Worm (Caenorhabditis elegans) whole organism, L2 larva: ENCODE measurements around the gene pcp-1.

ENCODE experiments used
- C34F6.9 ChIP-seq: fragments of 150-350 bp; optimal IDR thresholded peaks from 2 replicates; lab custom pipeline; 2014; ENCODE audit warnings: missing biosample characterization, missing genetic modification characterization
- F13H6.1 ChIP-seq: sonication (generic microtip); optimal IDR thresholded peaks from 2 replicates; lab custom pipeline; 2016; ENCODE audit warnings: missing genetic modification characterization, missing compliant biosample characterization
- R02D3.7 ChIP-seq: fragments of 150-350 bp; optimal IDR thresholded peaks from 2 replicates; lab custom pipeline; 2014; ENCODE audit warnings: missing biosample characterization, missing genetic modification characterization
- Y55F3AM.14 ChIP-seq: fragments of 200-800 bp; sonication (Bioruptor generic); optimal IDR thresholded peaks from 2 replicates; lab custom pipeline; 2018; ENCODE audit warnings: mild to moderate bottlenecking, missing genetic modification characterization, missing compliant biosample characterization
- ZK546.5 ChIP-seq: sonication (generic microtip); optimal IDR thresholded peaks from 2 replicates; lab custom pipeline; 2017; ENCODE audit warnings: missing biosample characterization, missing genetic modification characterization
- alr-1 ChIP-seq: fragments of 150-350 bp; optimal IDR thresholded peaks from 2 replicates; lab custom pipeline; 2014; ENCODE audit warnings: missing biosample characterization, missing genetic modification characterization
- aly-2 ChIP-seq: fragments of 150-350 bp; optimal IDR thresholded peaks from 2 replicates; lab custom pipeline; 2014; ENCODE audit warnings: missing biosample characterization, missing genetic modification characterization
- ama-1 ChIP-seq: fragments of 150-350 bp; optimal IDR thresholded peaks from 2 replicates; lab custom pipeline; 2018; ENCODE audit warnings: inconsistent platforms
- blmp-1 ChIP-seq: sonication (generic microtip); optimal IDR thresholded peaks from 2 replicates; lab custom pipeline; 2017; ENCODE audit warnings: missing genetic modification characterization, mild to moderate bottlenecking, missing compliant biosample characterization, antibody characterized with exemption, moderate library complexity; ENCODE audit not compliant: insufficient read depth
- ceh-16 ChIP-seq: fragments of 150-350 bp; optimal IDR thresholded peaks from 2 replicates; lab custom pipeline; 2014; ENCODE audit warnings: missing biosample characterization, missing genetic modification characterization
- ceh-82 ChIP-seq: fragments of 150-350 bp; optimal IDR thresholded peaks from 2 replicates; lab custom pipeline; 2014; ENCODE audit warnings: missing biosample characterization, missing genetic modification characterization
- crh-2 ChIP-seq: sonication (generic microtip); optimal IDR thresholded peaks from 2 replicates; lab custom pipeline; 2017; ENCODE audit warnings: missing biosample characterization, missing genetic modification characterization
- dmd-4 ChIP-seq: sonication (generic microtip); optimal IDR thresholded peaks from 2 replicates; lab custom pipeline; 2017; ENCODE audit warnings: missing biosample characterization, missing genetic modification characterization
- egl-27 ChIP-seq: sonication (generic microtip); optimal IDR thresholded peaks from 3 replicates; lab custom pipeline; 2017; ENCODE audit warnings: missing biosample characterization, missing genetic modification reagents, missing genetic modification characterization
- elt-1 ChIP-seq: fragments of 150-350 bp; optimal IDR thresholded peaks from 2 replicates; lab custom pipeline; 2014; ENCODE audit warnings: missing biosample characterization, missing genetic modification characterization
- elt-3 ChIP-seq: sonication (generic microtip); optimal IDR thresholded peaks from 2 replicates; lab custom pipeline; 2017; ENCODE audit warnings: missing biosample characterization, missing genetic modification characterization
- fos-1 ChIP-seq: fragments of 150-350 bp; optimal IDR thresholded peaks from 2 replicates; lab custom pipeline; 2014; ENCODE audit warnings: missing biosample characterization, missing genetic modification characterization
- gmeb-1 ChIP-seq: fragments of 150-350 bp; optimal IDR thresholded peaks from 2 replicates; lab custom pipeline; 2014; ENCODE audit warnings: missing biosample characterization, missing genetic modification characterization
- lin-11 ChIP-seq: fragments of 150-350 bp; sonication (generic microtip); optimal IDR thresholded peaks from 2 replicates; lab custom pipeline; 2014; ENCODE audit warnings: missing biosample characterization, missing genetic modification characterization, inconsistent platforms, mixed read lengths
- lin-13 ChIP-seq: fragments of 150-350 bp; optimal IDR thresholded peaks from 2 replicates; lab custom pipeline; 2014; ENCODE audit warnings: missing biosample characterization, missing genetic modification reagents, missing genetic modification characterization
- lin-39 ChIP-seq: fragments of 150-350 bp; optimal IDR thresholded peaks from 2 replicates; lab custom pipeline; 2014; ENCODE audit warnings: missing biosample characterization, missing genetic modification reagents, missing genetic modification characterization
- lsy-2 ChIP-seq, 2 experiments: fragments of 150-350 bp in 1 of 2; sonication (generic microtip) in 1 of 2; optimal IDR thresholded peaks; 2 replicates each; lab custom pipeline; 2014 to 2017; ENCODE audit warnings: missing biosample characterization in 2 of 2, missing genetic modification characterization in 2 of 2
- mab-5 ChIP-seq: fragments of 150-350 bp; optimal IDR thresholded peaks from 2 replicates; lab custom pipeline; 2014; ENCODE audit warnings: missing biosample characterization, missing genetic modification characterization
- mbf-1 ChIP-seq: sonication (generic microtip); optimal IDR thresholded peaks from 2 replicates; lab custom pipeline; 2017; ENCODE audit warnings: missing biosample characterization, missing genetic modification characterization
- mdl-1 ChIP-seq, 2 experiments: fragments of 150-350 bp in 1 of 2; sonication (generic microtip) in 1 of 2; optimal IDR thresholded peaks; 2 replicates each; lab custom pipeline; 2017; ENCODE audit warnings: missing biosample characterization in 2 of 2, missing genetic modification characterization in 2 of 2
- nhr-10 ChIP-seq: sonication (generic microtip); optimal IDR thresholded peaks from 2 replicates; lab custom pipeline; 2017; ENCODE audit warnings: missing biosample characterization, missing genetic modification characterization
- nhr-11 ChIP-seq: fragments of 150-350 bp; optimal IDR thresholded peaks from 2 replicates; lab custom pipeline; 2014; ENCODE audit warnings: missing biosample characterization, missing genetic modification characterization
- nhr-12 ChIP-seq: fragments of 150-350 bp; optimal IDR thresholded peaks from 2 replicates; lab custom pipeline; 2014; ENCODE audit warnings: missing biosample characterization, missing genetic modification characterization
- nhr-21 ChIP-seq: fragments of 150-350 bp; optimal IDR thresholded peaks from 2 replicates; lab custom pipeline; 2014; ENCODE audit warnings: missing biosample characterization, missing genetic modification characterization
- nhr-237 ChIP-seq: fragments of 150-350 bp; optimal IDR thresholded peaks from 2 replicates; lab custom pipeline; 2014; ENCODE audit warnings: missing biosample characterization, missing genetic modification characterization
- nhr-25 ChIP-seq: fragments of 150-350 bp; sonication (generic microtip); optimal IDR thresholded peaks from 3 replicates; lab custom pipeline; 2014; ENCODE audit warnings: missing biosample characterization, missing genetic modification characterization
- nhr-6 ChIP-seq: fragments of 150-350 bp; optimal IDR thresholded peaks from 2 replicates; lab custom pipeline; 2014; ENCODE audit warnings: missing biosample characterization, missing genetic modification characterization
- nhr-77 ChIP-seq: fragments of 150-350 bp; optimal IDR thresholded peaks from 2 replicates; lab custom pipeline; 2014; ENCODE audit warnings: missing biosample characterization, missing genetic modification characterization
- peb-1 ChIP-seq: fragments of 150-350 bp; optimal IDR thresholded peaks from 2 replicates; lab custom pipeline; 2014; ENCODE audit warnings: missing biosample characterization, missing genetic modification characterization
- sem-4 ChIP-seq: fragments of 150-350 bp; optimal IDR thresholded peaks from 2 replicates; lab custom pipeline; 2014; ENCODE audit warnings: missing biosample characterization, missing genetic modification reagents, missing genetic modification characterization
- skn-1 ChIP-seq: sonication (generic microtip); optimal IDR thresholded peaks from 2 replicates; lab custom pipeline; 2017; ENCODE audit warnings: missing biosample characterization, missing genetic modification characterization
- sma-3 ChIP-seq: sonication (generic microtip); optimal IDR thresholded peaks from 2 replicates; lab custom pipeline; 2016; ENCODE audit warnings: missing genetic modification reagents, missing genetic modification characterization, missing compliant biosample characterization
- sma-9 ChIP-seq, 2 experiments: fragments of 150-350 bp in 1 of 2; sonication (generic microtip) in 1 of 2; optimal IDR thresholded peaks; 2 replicates each; lab custom pipeline; 2014 to 2016; ENCODE audit warnings: missing genetic modification characterization in 2 of 2, mild to moderate bottlenecking in 1 of 2, missing biosample characterization in 1 of 2, missing compliant biosample characterization in 1 of 2, missing genetic modification reagents in 1 of 2, moderate library complexity in 1 of 2
- snpc-4 ChIP-seq: fragments of 150-350 bp; optimal IDR thresholded peaks from 2 replicates; lab custom pipeline; 2014; ENCODE audit warnings: missing biosample characterization, missing genetic modification characterization
- unc-39 ChIP-seq: fragments of 150-350 bp; optimal IDR thresholded peaks from 2 replicates; lab custom pipeline; 2014; ENCODE audit warnings: missing biosample characterization, missing genetic modification characterization
- unc-55 ChIP-seq: fragments of 150-350 bp; sonication (generic microtip); optimal IDR thresholded peaks from 3 replicates; lab custom pipeline; 2014; ENCODE audit warnings: missing biosample characterization, missing genetic modification reagents, missing genetic modification characterization
- unc-62 ChIP-seq: fragments of 150-350 bp; optimal IDR thresholded peaks from 2 replicates; lab custom pipeline; 2014; ENCODE audit warnings: missing biosample characterization, missing genetic modification reagents, missing genetic modification characterization
- zag-1 ChIP-seq: fragments of 150-350 bp; optimal IDR thresholded peaks from 2 replicates; lab custom pipeline; 2014; ENCODE audit warnings: missing biosample characterization, missing genetic modification characterization
- ztf-1 ChIP-seq: fragments of 200-800 bp; sonication (Bioruptor generic); conservative IDR thresholded peaks from 2 replicates; pipeline ENCODE4 v1.3.6; 2022; ENCODE audit warnings: missing genetic modification characterization, missing compliant biosample characterization
- ztf-11 ChIP-seq: sonication (generic microtip); optimal IDR thresholded peaks from 2 replicates; lab custom pipeline; 2017; ENCODE audit warnings: missing biosample characterization, missing genetic modification characterization
- ztf-4 ChIP-seq: fragments of 150-350 bp; optimal IDR thresholded peaks from 2 replicates; lab custom pipeline; 2014; ENCODE audit warnings: missing biosample characterization, missing genetic modification characterization

Gene pcp-1

DNA sequence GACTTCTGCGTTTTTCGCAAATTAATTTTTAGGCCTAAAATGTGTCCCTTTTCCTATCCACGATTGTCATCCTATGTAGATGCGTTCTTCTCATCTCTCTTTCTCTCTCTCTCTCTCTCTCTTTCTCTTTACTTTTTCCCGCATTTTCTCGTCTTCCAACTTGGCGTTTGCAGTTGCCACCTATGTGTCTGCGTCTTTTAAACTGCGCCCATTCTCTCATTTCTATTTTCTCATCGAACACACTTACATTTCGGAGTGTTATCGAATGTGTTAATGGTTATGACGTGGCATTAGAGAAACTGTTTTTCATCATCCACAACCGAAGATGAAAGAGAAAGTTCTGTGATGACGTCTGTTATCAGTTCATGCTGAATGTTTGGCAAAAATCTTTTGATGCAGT is 30.2 kb upstream of the pcp-1 start (continued):
- peak; percentile 50 for TF ChIP-seq ama-1
- no peak for TF ChIP-seq ZK546.5 (tag; lab: Kevin White, UChicago)
- no peak for TF ChIP-seq ztf-1 (GFP tag; lab: Robert Waterston, UW)
- no peak for TF ChIP-seq ceh-16 (tag; lab: Kevin White, UChicago)
- no peak for TF ChIP-seq lin-39 (tag; lab: Kevin White, UChicago)
- no peak for TF ChIP-seq mab-5 (tag; lab: Kevin White, UChicago)
- no peak for TF ChIP-seq lin-11 (tag; lab: Kevin White, UChicago)
- TF ChIP-seq unc-55 (GFP tag; lab: Kevin White, UChicago): peak; percentile 69
- peak; percentile 45 for TF ChIP-seq nhr-25 (tag; lab: Kevin White, UChicago)
- peak; percentile 99 for TF ChIP-seq crh-2 (tag; lab: Kevin White, UChicago)
- TF ChIP-seq snpc-4 (tag; lab: Kevin White, UChicago): no peak
- TF ChIP-seq lsy-2 (tag; optimal IDR thresholded peaks at IDR 0.05; lab: Kevin White, UChicago): peak in 1 of 2 experiments; percentile 76
- TF ChIP-seq alr-1: no peak
- peak; percentile 47 for TF ChIP-seq lin-13 (GFP tag; lab: Kevin White, UChicago)
- peak; percentile 83 for TF ChIP-seq sma-3 (GFP tag; lab: Kevin White, UChicago)
- TF ChIP-seq fos-1: peak; percentile 94
- TF ChIP-seq nhr-21 (tag; lab: Kevin White, UChicago): peak; percentile 50
- no peak for TF ChIP-seq nhr-77 (tag; lab: Kevin White, UChicago)
- no peak for TF ChIP-seq R02D3.7 (tag; lab: Kevin White, UChicago)
- TF ChIP-seq unc-39: no peak

ce11 chrIII:7729062-7729461 is 29.6 kb upstream of the pcp-1 start:
- TF ChIP-seq mdl-1 (tag; optimal IDR thresholded peaks at IDR 0.05; lab: Kevin White, UChicago) (no peak), sem-4 (tag; lab: Kevin White, UChicago) (no peak), egl-27 (no peak), nhr-6 (tag; lab: Kevin White, UChicago) (no peak), ZK546.5 (tag; lab: Kevin White, UChicago) (no peak), ztf-11 (tag; lab: Kevin White, UChicago) (no peak), ceh-82 (no peak), ztf-4 (tag; lab: Kevin White, UChicago) (no peak), nhr-10 (tag; lab: Kevin White, UChicago) (no peak), nhr-77 (tag; lab: Kevin White, UChicago) (no peak)

DNA sequence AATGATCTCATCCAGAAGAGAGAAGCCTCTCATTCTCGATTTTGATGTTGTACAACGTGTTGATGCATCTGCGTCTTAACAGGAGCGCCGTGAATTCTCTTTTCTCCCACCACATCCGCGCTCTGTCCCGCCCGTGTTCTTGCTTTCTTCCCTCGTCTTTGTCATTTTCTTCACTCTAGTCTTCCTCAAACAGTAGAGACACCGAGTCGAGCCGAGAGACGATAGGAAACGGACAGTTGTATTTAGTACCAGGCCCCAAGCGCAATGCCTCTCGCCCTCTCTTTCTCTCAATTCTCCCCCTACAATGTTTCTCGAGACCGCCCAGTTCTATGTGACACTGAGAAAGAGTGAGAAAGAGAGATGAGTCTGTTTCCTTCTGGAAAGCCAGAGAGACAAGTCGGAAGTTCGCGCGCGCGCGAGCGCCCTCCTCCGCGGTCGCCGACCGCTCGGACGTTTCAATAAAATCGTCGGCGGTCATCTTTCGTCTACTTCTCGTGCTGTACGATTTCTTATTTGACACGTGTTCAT is 29.1 kb upstream of the pcp-1 start, which contains the start of gene ZK112.4:
ZK112.4 (minus strand) TSS at position 478 of the 528 bp plus-strand sequence.
- no peak for TF ChIP-seq unc-62 (GFP tag; lab: Kevin White, UChicago)
- TF ChIP-seq snpc-4 (tag; lab: Kevin White, UChicago): peak; percentile 19
- no peak for TF ChIP-seq R02D3.7 (tag; lab: Kevin White, UChicago)
- peak; percentile 73 for TF ChIP-seq C34F6.9 (tag; lab: Kevin White, UChicago)
- TF ChIP-seq nhr-11 (tag; lab: Kevin White, UChicago): peak; percentile 41
- TF ChIP-seq alr-1: no peak
- TF ChIP-seq nhr-10 (tag; lab: Kevin White, UChicago): no peak
- no peak for TF ChIP-seq elt-3 (tag; lab: Kevin White, UChicago)
- TF ChIP-seq zag-1: peak; percentile 42
- no peak for TF ChIP-seq lin-39 (tag; lab: Kevin White, UChicago)
- TF ChIP-seq unc-55 (GFP tag; lab: Kevin White, UChicago): peak; percentile 67
- TF ChIP-seq lin-11 (tag; lab: Kevin White, UChicago): peak; percentile 13
- TF ChIP-seq mab-5 (tag; lab: Kevin White, UChicago): no peak
- TF ChIP-seq nhr-21 (tag; lab: Kevin White, UChicago): no peak
- TF ChIP-seq F13H6.1: peak; percentile 95
- no peak for TF ChIP-seq peb-1 (tag; lab: Kevin White, UChicago)
- TF ChIP-seq elt-1: no peak
- no peak for TF ChIP-seq nhr-77 (tag; lab: Kevin White, UChicago)
- TF ChIP-seq mbf-1: no peak
- TF ChIP-seq ztf-1 (GFP tag; lab: Robert Waterston, UW): no peak
- no peak for TF ChIP-seq dmd-4 (tag; lab: Kevin White, UChicago)
- TF ChIP-seq ztf-11 (tag; lab: Kevin White, UChicago): no peak
- peak; percentile 67 for TF ChIP-seq lin-13 (GFP tag; lab: Kevin White, UChicago)
- TF ChIP-seq unc-39: no peak
- TF ChIP-seq sma-9 (GFP tag; optimal IDR thresholded peaks at IDR 0.05; lab: Kevin White, UChicago): peak; percentile 8
- no peak for TF ChIP-seq sma-9 (tag; optimal IDR thresholded peaks at IDR 0.05; lab: Kevin White, UChicago)
- peak; percentile 30 for TF ChIP-seq nhr-25 (tag; lab: Kevin White, UChicago)
- TF ChIP-seq ceh-16 (tag; lab: Kevin White, UChicago): no peak
- TF ChIP-seq mdl-1 (tag; optimal IDR thresholded peaks at IDR 0.05; lab: Kevin White, UChicago): peak; percentile 43 to 46
- TF ChIP-seq sma-3 (GFP tag; lab: Kevin White, UChicago): peak; percentile 42
- no peak for TF ChIP-seq nhr-237 (tag; lab: Kevin White, UChicago)
- no peak for TF ChIP-seq aly-2 (tag; lab: Kevin White, UChicago)
- TF ChIP-seq gmeb-1 (tag; lab: Kevin White, UChicago): peak; percentile 0
- TF ChIP-seq egl-27: peak; percentile 75
- TF ChIP-seq nhr-6 (tag; lab: Kevin White, UChicago): peak; percentile 41
- no peak for TF ChIP-seq ceh-82
- peak; percentile 21 for TF ChIP-seq skn-1 (tag; lab: Kevin White, UChicago)
- TF ChIP-seq blmp-1: no peak
- TF ChIP-seq nhr-12: no peak
- peak; percentile 49 to 77 for TF ChIP-seq lsy-2 (tag; optimal IDR thresholded peaks at IDR 0.05; lab: Kevin White, UChicago)
- peak; percentile 17 for TF ChIP-seq Y55F3AM.14 (GFP tag; lab: Kevin White, UChicago)
- TF ChIP-seq ztf-4 (tag; lab: Kevin White, UChicago): peak; percentile 82
